Worm (Caenorhabditis elegans): ENCODE results near the gene inx-8.
A peak's percentile ranks its signal among the peaks of the same experiment; 100 is the strongest.

Gene inx-8

DNA sequence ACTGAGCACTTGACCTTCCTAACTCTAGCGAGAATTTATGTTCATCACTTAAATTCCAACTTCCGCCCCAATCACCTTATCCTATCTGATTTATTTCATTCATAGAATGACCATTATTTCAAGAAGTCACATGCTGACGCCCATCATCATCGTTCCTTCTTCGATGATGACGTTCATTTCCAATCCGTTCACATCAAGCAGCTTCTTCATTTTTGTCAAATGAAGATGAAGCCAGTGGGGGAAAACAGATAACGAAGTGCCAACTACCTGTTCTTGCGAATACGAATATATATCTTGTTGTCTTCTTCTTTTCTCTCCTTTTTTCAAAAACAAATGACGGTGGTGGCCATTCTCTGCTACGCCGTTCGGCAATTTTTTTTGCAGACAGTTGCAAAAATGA is 28.2 kb downstream of the inx-8 start:
- TF ChIP-seq nhr-28 (tag; optimal IDR thresholded peaks at IDR 0.05) = no peak
- TF ChIP-seq ham-2 (GFP tag; optimal IDR thresholded peaks at IDR 0.05) = no peak
- TF ChIP-seq bed-3 (GFP tag; optimal IDR thresholded peaks at IDR 0.05) = no peak
- TF ChIP-seq drap-1 (GFP tag; optimal IDR thresholded peaks at IDR 0.05) = no peak
- no peak for TF ChIP-seq flh-1 (GFP tag; optimal IDR thresholded peaks at IDR 0.05)
- no peak for TF ChIP-seq blmp-1 (tag; optimal IDR thresholded peaks at IDR 0.05)
- no peak for TF ChIP-seq lin-32 (GFP tag; optimal IDR thresholded peaks at IDR 0.05)
- TF ChIP-seq mep-1 (tag; optimal IDR thresholded peaks at IDR 0.05) = no peak
- TF ChIP-seq M03D4.4 (tag; optimal IDR thresholded peaks at IDR 0.05) = no peak
- TF ChIP-seq cnd-1 (tag; optimal IDR thresholded peaks at IDR 0.05) = no peak
- no peak for TF ChIP-seq hlh-1 (tag; optimal IDR thresholded peaks at IDR 0.05)
- no peak for TF ChIP-seq elt-1 (tag; optimal IDR thresholded peaks at IDR 0.05; ENCODE audit: borderline replicate concordance, insufficient read depth)
- TF ChIP-seq ceh-43 (GFP tag; optimal IDR thresholded peaks at IDR 0.05) = no peak
- no peak for TF ChIP-seq nhr-2 (tag; optimal IDR thresholded peaks at IDR 0.05)
- TF ChIP-seq mls-2 (tag; optimal IDR thresholded peaks at IDR 0.05) = no peak
- TF ChIP-seq lsy-2 (tag; optimal IDR thresholded peaks at IDR 0.05) = no peak
- no peak for TF ChIP-seq ceh-83 (GFP tag; optimal IDR thresholded peaks at IDR 0.05)

- TF ChIP-seq elt-1 (tag; optimal IDR thresholded peaks at IDR 0.05; ENCODE audit: borderline replicate concordance, insufficient read depth) = no peak
- no peak for TF ChIP-seq mab-5 (tag; optimal IDR thresholded peaks at IDR 0.05)
- TF ChIP-seq flh-1 (GFP tag; optimal IDR thresholded peaks at IDR 0.05) = no peak
- TF ChIP-seq ces-1 (GFP tag; optimal IDR thresholded peaks at IDR 0.05) = no peak
- TF ChIP-seq bed-3 (GFP tag; optimal IDR thresholded peaks at IDR 0.05) = no peak
- TF ChIP-seq zip-8 (tag; optimal IDR thresholded peaks at IDR 0.05) = no peak
- TF ChIP-seq blmp-1 (tag; optimal IDR thresholded peaks at IDR 0.05) = no peak
- no peak for TF ChIP-seq sptf-1 (tag; optimal IDR thresholded peaks at IDR 0.05)
Measured at ce11 chrIV:11703685-11704296, 30.1 kb downstream of the inx-8 start, which contains the start of the genes T22B3.3 and alg-3. T22B3.3 (minus strand) TSS chrIV:11703785. alg-3 (plus strand) TSS chrIV:11704246.

ce11 chrIV:11710331-11710730 is 36.7 kb downstream of the inx-8 start:
- TF ChIP-seq unc-120 (tag; optimal IDR thresholded peaks at IDR 0.05; ENCODE audit: poor library complexity, severe bottlenecking) = peak; percentile 75
- no peak for TF ChIP-seq lin-32 (GFP tag; optimal IDR thresholded peaks at IDR 0.05)
- TF ChIP-seq ces-1 (GFP tag; optimal IDR thresholded peaks at IDR 0.05) = no peak
- no peak for TF ChIP-seq drap-1 (GFP tag; optimal IDR thresholded peaks at IDR 0.05)
- no peak for TF ChIP-seq ceh-83 (GFP tag; optimal IDR thresholded peaks at IDR 0.05)
- no peak for TF ChIP-seq nhr-28 (tag; optimal IDR thresholded peaks at IDR 0.05)
- TF ChIP-seq mep-1 (tag; optimal IDR thresholded peaks at IDR 0.05) = no peak
- TF ChIP-seq blmp-1 (tag; optimal IDR thresholded peaks at IDR 0.05) = no peak
- peak; percentile 31 for TF ChIP-seq pha-4 (tag; optimal IDR thresholded peaks at IDR 0.05)
- no peak for TF ChIP-seq lsy-2 (tag; optimal IDR thresholded peaks at IDR 0.05)
- TF ChIP-seq mab-5 (tag; optimal IDR thresholded peaks at IDR 0.05) = no peak
- peak; percentile 16 for TF ChIP-seq hlh-1 (tag; optimal IDR thresholded peaks at IDR 0.05)
- TF ChIP-seq unc-62 (GFP tag; optimal IDR thresholded peaks at IDR 0.05) = peak; percentile 92
- TF ChIP-seq elt-1 (tag; optimal IDR thresholded peaks at IDR 0.05; ENCODE audit: borderline replicate concordance, insufficient read depth) = no peak
- TF ChIP-seq bed-3 (GFP tag; optimal IDR thresholded peaks at IDR 0.05) = no peak
- TF ChIP-seq tbx-8 (GFP tag; optimal IDR thresholded peaks at IDR 0.05) = no peak
- no peak for TF ChIP-seq flh-1 (GFP tag; optimal IDR thresholded peaks at IDR 0.05)

DNA sequence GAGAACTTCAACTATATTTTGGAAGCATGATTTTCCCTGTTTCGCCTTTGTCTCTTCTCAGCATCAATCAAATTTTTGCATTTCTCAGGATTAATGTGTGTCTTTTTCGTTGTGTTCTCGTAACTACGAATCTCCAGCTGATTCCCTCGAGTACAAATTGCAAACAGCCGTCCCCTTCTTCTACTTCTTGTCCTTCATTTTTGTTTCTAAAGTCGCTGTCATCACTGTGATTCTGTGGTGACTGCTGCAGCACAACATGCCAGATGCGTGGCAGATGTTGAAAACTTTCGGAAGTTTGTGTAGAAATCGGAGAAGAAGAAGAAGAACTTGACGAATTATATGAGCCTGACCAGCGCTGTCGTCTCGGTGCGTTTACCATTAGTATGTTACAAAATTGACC is 39.6 kb downstream of the inx-8 start:
- TF ChIP-seq M03D4.4 (tag; optimal IDR thresholded peaks at IDR 0.05) (no peak), hlh-1 (tag; optimal IDR thresholded peaks at IDR 0.05) (peak; percentile 42)

DNA sequence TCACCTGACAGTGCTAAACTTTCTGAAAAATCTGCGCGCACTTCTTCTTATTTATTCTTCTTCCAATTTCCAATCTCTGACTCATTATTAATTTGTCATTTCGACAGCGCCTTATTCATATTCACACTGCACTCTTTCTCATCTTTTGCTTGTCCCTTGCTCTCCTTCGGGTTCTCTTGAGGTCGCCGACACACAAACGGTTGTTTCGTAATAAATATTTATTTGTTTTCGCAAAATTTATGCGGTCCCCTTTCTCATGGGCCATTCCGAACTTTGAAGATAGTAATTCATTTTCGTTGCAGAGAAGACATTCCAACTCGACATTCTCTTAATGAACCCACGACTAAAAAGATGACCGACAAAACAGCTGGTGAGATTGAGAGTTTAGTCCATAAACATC is 41.1 kb downstream of the inx-8 start, which contains the start of gene magi-1:
Gene magi-1 (plus strand): TSS at position 301 of the 400 bp plus-strand sequence.
- no peak for TF ChIP-seq cnd-1 (tag; optimal IDR thresholded peaks at IDR 0.05)
- no peak for TF ChIP-seq sem-2 (GFP tag; optimal IDR thresholded peaks at IDR 0.05)
- no peak for TF ChIP-seq drap-1 (GFP tag; optimal IDR thresholded peaks at IDR 0.05)
- TF ChIP-seq ham-2 (GFP tag; optimal IDR thresholded peaks at IDR 0.05) = no peak
- TF ChIP-seq blmp-1 (tag; optimal IDR thresholded peaks at IDR 0.05) = no peak
- no peak for TF ChIP-seq lin-32 (GFP tag; optimal IDR thresholded peaks at IDR 0.05)
- no peak for TF ChIP-seq unc-39 (tag; optimal IDR thresholded peaks at IDR 0.05)
- TF ChIP-seq M03D4.4 (tag; optimal IDR thresholded peaks at IDR 0.05) = no peak
- no peak for TF ChIP-seq mab-5 (tag; optimal IDR thresholded peaks at IDR 0.05)
- no peak for TF ChIP-seq elt-3 (tag; optimal IDR thresholded peaks at IDR 0.05)
- no peak for TF ChIP-seq ztf-11 (tag; optimal IDR thresholded peaks at IDR 0.05)
- TF ChIP-seq nhr-28 (tag; optimal IDR thresholded peaks at IDR 0.05) = no peak
- TF ChIP-seq ceh-43 (GFP tag; optimal IDR thresholded peaks at IDR 0.05) = no peak
- no peak for TF ChIP-seq sptf-1 (tag; optimal IDR thresholded peaks at IDR 0.05)
- TF ChIP-seq ceh-83 (GFP tag; optimal IDR thresholded peaks at IDR 0.05) = no peak
- no peak for TF ChIP-seq nhr-2 (tag; optimal IDR thresholded peaks at IDR 0.05)
